Fruit fly (Drosophila melanogaster): ENCODE results near the gene cpo.

The cpo gene

dm6 chr3R:17949362-17950121 is 29.9 kb downstream of the cpo start (continued):
- TF ChIP-seq Dek (tag; optimal IDR thresholded peaks at IDR 0.05) (peak; percentile 15), NC2β (GFP tag; optimal IDR thresholded peaks at IDR 0.05) (peak; percentile 9), CG6791 (GFP tag; IDR thresholded peaks at IDR 0.05; ENCODE audit: partially characterized antibody) (no peak), HmgD (GFP tag; optimal IDR thresholded peaks at IDR 0.05) (no peak), klu (GFP tag; IDR thresholded peaks at IDR 0.05) (peak; percentile 55), CG8290 (GFP tag; optimal IDR thresholded peaks at IDR 0.05) (peak; percentile 32), CG8290 (tag; optimal IDR thresholded peaks at IDR 0.05) (peak in 1 of 2 experiments; percentile 8), CG6765 (GFP tag; optimal IDR thresholded peaks at IDR 0.05) (peak; percentile 36), CG12942 (GFP tag; optimal IDR thresholded peaks at IDR 0.05) (peak; percentile 62), Dfd (GFP tag; optimal IDR thresholded peaks at IDR 0.05) (no peak), NfI (GFP tag; optimal IDR thresholded peaks at IDR 0.05) (peak; percentile 66), Camta (GFP tag; optimal IDR thresholded peaks at IDR 0.05) (peak; percentile 46), CG10274 (GFP tag; optimal IDR thresholded peaks at IDR 0.05) (peak; percentile 42), CG5180 (GFP tag; optimal IDR thresholded peaks at IDR 0.05) (peak; percentile 50), CG15269 (tag; optimal IDR thresholded peaks at IDR 0.05) (peak; percentile 63), tll (GFP tag; optimal IDR thresholded peaks at IDR 0.05) (no peak), ranshi (GFP tag; IDR thresholded peaks at IDR 0.05) (peak; percentile 67; the same call in 1 of the 2 replicates), phol (tag; optimal IDR thresholded peaks at IDR 0.05) (peak; percentile 86), luna (GFP tag; optimal IDR thresholded peaks at IDR 0.05) (no peak), rib (GFP tag; IDR thresholded peaks at IDR 0.05) (no peak), CG17912 (GFP tag; optimal IDR thresholded peaks at IDR 0.05) (no peak), Hand (GFP tag; optimal IDR thresholded peaks at IDR 0.05) (no peak), CG7987 (GFP tag; optimal IDR thresholded peaks at IDR 0.05) (no peak), Ssrp (tag; optimal IDR thresholded peaks at IDR 0.05) (peak; percentile 84), hth (optimal IDR thresholded peaks at IDR 0.05) (no peak), Sin3A (optimal IDR thresholded peaks at IDR 0.05) (no peak), ac (GFP tag; optimal IDR thresholded peaks at IDR 0.05) (no peak), CG4282 (GFP tag; optimal IDR thresholded peaks at IDR 0.05) (no peak), Ets97D (GFP tag; optimal IDR thresholded peaks at IDR 0.05) (peak; percentile 28), Gsc (GFP tag; IDR thresholded peaks at IDR 0.05) (peak; percentile 76), Usf (GFP tag; optimal IDR thresholded peaks at IDR 0.05) (peak; percentile 56), CG8359 (GFP tag; optimal IDR thresholded peaks at IDR 0.05; ENCODE audit: borderline replicate concordance) (peak; percentile 69), NFAT (GFP tag; IDR thresholded peaks at IDR 0.05) (no peak), CrebB (tag; optimal IDR thresholded peaks at IDR 0.05) (no peak), Dip2 (GFP tag; IDR thresholded peaks at IDR 0.05) (0 out of 2 replicates have a peak, but pooled peaks have one; percentile 15), CG6175 (GFP tag; IDR thresholded peaks at IDR 0.05) (no peak), nerfin-1 (tag; optimal IDR thresholded peaks at IDR 0.05) (peak; percentile 69), D19B (GFP tag; optimal IDR thresholded peaks at IDR 0.05) (peak; percentile 11), CG2678 (tag; optimal IDR thresholded peaks at IDR 0.05) (peak; percentile 84), CG17802 (tag; optimal IDR thresholded peaks at IDR 0.05) (peak; percentile 41), HHEX (GFP tag; optimal IDR thresholded peaks at IDR 0.05) (peak; percentile 53), otp (GFP tag; IDR thresholded peaks at IDR 0.05) (no peak), amos (GFP tag; IDR thresholded peaks at IDR 0.05; ENCODE audit: partially characterized antibody) (no peak), CG3065 (GFP tag; optimal IDR thresholded peaks at IDR 0.05) (no peak), sima (GFP tag; optimal IDR thresholded peaks at IDR 0.05) (no peak), Elba2 (GFP tag; optimal IDR thresholded peaks at IDR 0.05) (no peak), CG7556 (GFP tag; optimal IDR thresholded peaks at IDR 0.05) (peak; percentile 79), Aef1 (GFP tag; IDR thresholded peaks at IDR 0.05) (peak; percentile 55), tx (GFP tag; optimal IDR thresholded peaks at IDR 0.05) (peak; percentile 33), Lpt (GFP tag; optimal IDR thresholded peaks at IDR 0.05) (no peak)

All from whole organism, embryonic.